Worm (Caenorhabditis elegans) whole organism, early embryonic: ENCODE measurements around the gene Y9C9A.5.
A peak's percentile ranks its signal among the peaks of the same experiment; 100 is the strongest.

ENCODE experiments used
- B0310.2 ChIP-seq: sonication (generic microtip); optimal IDR thresholded peaks from 2 replicates; lab custom pipeline; 2016; ENCODE audit warnings: mild to moderate bottlenecking, missing genetic modification characterization, missing compliant biosample characterization
- F13C5.2 ChIP-seq: sonication (generic microtip); optimal IDR thresholded peaks from 2 replicates; lab custom pipeline; 2017; ENCODE audit warnings: mild to moderate bottlenecking, missing genetic modification characterization, inconsistent platforms, missing compliant biosample characterization
- aly-1 ChIP-seq: sonication (generic microtip); optimal IDR thresholded peaks from 2 replicates; lab custom pipeline; 2016; ENCODE audit warnings: missing genetic modification characterization, missing compliant biosample characterization
- ama-1 ChIP-seq: fragments of 150-350 bp; optimal IDR thresholded peaks from 2 replicates; lab custom pipeline; 2014
- ceh-13 ChIP-seq: fragments of 200-800 bp; sonication (Bioruptor generic); optimal IDR thresholded peaks from 2 replicates; lab custom pipeline; 2018; ENCODE audit warnings: mild to moderate bottlenecking, missing genetic modification characterization, missing compliant biosample characterization
- ceh-36 ChIP-seq: sonication (generic microtip); optimal IDR thresholded peaks from 2 replicates; lab custom pipeline; 2016; ENCODE audit warnings: missing genetic modification characterization, inconsistent platforms, missing compliant biosample characterization
- ets-7 ChIP-seq: sonication (generic microtip); optimal IDR thresholded peaks from 2 replicates; lab custom pipeline; 2016; ENCODE audit warnings: missing genotype, missing genetic modification characterization, missing compliant biosample characterization
- flt-1 ChIP-seq: fragments of 200-800 bp; sonication (Bioruptor generic); IDR thresholded peaks from 2 replicates; pipeline ENCODE4 v1.3.6; 2022; ENCODE audit warnings: missing genetic modification characterization, missing compliant biosample characterization
- hmbx-1 ChIP-seq: sonication (generic microtip); optimal IDR thresholded peaks from 2 replicates; lab custom pipeline; 2016; ENCODE audit warnings: mild to moderate bottlenecking, missing genetic modification characterization, missing compliant biosample characterization
- hmg-4 ChIP-seq: fragments of 200-800 bp; sonication (Bioruptor generic); optimal IDR thresholded peaks from 2 replicates; lab custom pipeline; 2018; ENCODE audit warnings: mild to moderate bottlenecking, missing genetic modification characterization, missing compliant biosample characterization
- hnd-1 ChIP-seq: sonication (generic microtip); optimal IDR thresholded peaks from 2 replicates; lab custom pipeline; 2016; ENCODE audit warnings: missing genetic modification characterization, missing compliant biosample characterization
- pes-1 ChIP-seq: fragments of 200-800 bp; sonication (Bioruptor generic); IDR thresholded peaks from 2 replicates; pipeline ENCODE4 v1.3.6; 2022; ENCODE audit warnings: missing genetic modification reagents, missing genetic modification characterization, missing compliant biosample characterization
- scrt-1 ChIP-seq: fragments of 200-800 bp; sonication (Bioruptor generic); IDR thresholded peaks from 2 replicates; pipeline ENCODE4 v1.3.6; 2022; ENCODE audit warnings: missing genetic modification characterization, missing compliant biosample characterization
- sea-1 ChIP-seq: fragments of 200-800 bp; sonication (Bioruptor generic); conservative IDR thresholded peaks from 2 replicates; pipeline ENCODE4 v1.3.6; 2022; ENCODE audit warnings: missing genetic modification characterization, missing compliant biosample characterization
- tbx-11 ChIP-seq: fragments of 200-800 bp; sonication (Bioruptor generic); IDR thresholded peaks from 2 replicates; pipeline ENCODE4 v1.3.6; 2022; ENCODE audit warnings: missing genetic modification characterization, missing compliant biosample characterization
- tbx-37 ChIP-seq: fragments of 200-800 bp; sonication (Bioruptor generic); conservative IDR thresholded peaks from 2 replicates; pipeline ENCODE4 v1.3.6; 2022; ENCODE audit warnings: missing genetic modification reagents, missing genetic modification characterization, missing compliant biosample characterization
- tra-4 ChIP-seq: sonication (generic microtip); optimal IDR thresholded peaks from 2 replicates; lab custom pipeline; 2017; ENCODE audit warnings: missing genetic modification characterization, missing compliant biosample characterization

Y9C9A.5 gene

ce11 chrIV:4930754-4931322 is 10.9 kb upstream of the Y9C9A.5 start:
- TF ChIP-seq sea-1 (GFP tag; lab: Robert Waterston, UW) (no peak), ceh-13 (peak; percentile 6), B0310.2 (tag; lab: Kevin White, UChicago) (no peak), F13C5.2 (tag; lab: Kevin White, UChicago) (no peak), ama-1 (lab: Kevin White, UChicago) (no peak), tbx-37 (GFP tag; lab: Robert Waterston, UW) (no peak), pes-1 (GFP tag; lab: Robert Waterston, UW) (peak; percentile 63; the same call in 1 of the 2 replicates), tra-4 (tag; lab: Kevin White, UChicago) (no peak), hmbx-1 (tag; lab: Kevin White, UChicago) (no peak), hnd-1 (tag; lab: Kevin White, UChicago) (no peak), hmg-4 (GFP tag; lab: Kevin White, UChicago) (no peak), scrt-1 (GFP tag; lab: Robert Waterston, UW) (no peak), tbx-11 (GFP tag; lab: Robert Waterston, UW) (0 out of 2 replicates have a peak, but pooled peaks have one; percentile 16), ets-7 (tag; lab: Kevin White, UChicago) (no peak), aly-1 (no peak), flt-1 (GFP tag; lab: Robert Waterston, UW) (peak; percentile 39; the same call in 1 of the 2 replicates), ceh-36 (tag; lab: Kevin White, UChicago) (no peak)

ce11 chrIV:4934103-4934502 is 7.7 kb upstream of the Y9C9A.5 start, which contains the start of gene str-153:
Gene str-153 (plus strand): TSS chrIV:4934403.
- TF ChIP-seq ama-1 (lab: Kevin White, UChicago) = no peak
- TF ChIP-seq ceh-36 (tag; lab: Kevin White, UChicago) = no peak

- TF ChIP-seq hnd-1 (tag; lab: Kevin White, UChicago) (no peak), hmbx-1 (tag; lab: Kevin White, UChicago) (no peak)
These were observed 4.1 kb upstream of the Y9C9A.5 start, which contains the start of gene fbxa-86 for ce11 chrIV:4937647-4938046. Gene fbxa-86 (minus strand): TSS chrIV:4938013.

DNA sequence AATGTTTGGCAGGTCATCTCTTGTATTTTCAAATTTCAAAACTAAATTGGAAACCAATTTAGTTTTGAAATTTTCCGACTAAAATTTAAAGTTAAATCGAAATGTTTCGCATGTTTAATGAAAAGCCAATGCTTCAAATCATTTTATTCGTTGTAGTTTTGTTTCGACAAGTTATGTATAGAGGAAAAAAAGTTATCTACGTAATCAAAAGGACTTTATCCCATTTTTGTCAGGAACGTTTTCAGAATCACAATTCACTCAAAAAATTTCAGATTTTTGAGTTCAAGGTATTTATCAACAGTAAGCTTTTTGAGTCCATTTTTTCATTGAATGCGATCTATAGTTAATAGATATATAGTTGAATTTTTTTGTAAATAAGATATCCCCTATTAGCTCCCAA is 3.1 kb upstream of the Y9C9A.5 start, which contains the start of gene str-168:
TSS of gene str-168 (plus strand) at position 301 of the 400 bp plus-strand sequence.
- TF ChIP-seq tbx-11 (GFP tag; lab: Robert Waterston, UW) (no peak), ama-1 (lab: Kevin White, UChicago) (no peak), scrt-1 (GFP tag; lab: Robert Waterston, UW) (no peak), aly-1 (no peak), ets-7 (tag; lab: Kevin White, UChicago) (no peak), tbx-37 (GFP tag; lab: Robert Waterston, UW) (no peak), sea-1 (GFP tag; lab: Robert Waterston, UW) (no peak), flt-1 (GFP tag; lab: Robert Waterston, UW) (no peak), B0310.2 (tag; lab: Kevin White, UChicago) (no peak), hmbx-1 (tag; lab: Kevin White, UChicago) (no peak)

DNA sequence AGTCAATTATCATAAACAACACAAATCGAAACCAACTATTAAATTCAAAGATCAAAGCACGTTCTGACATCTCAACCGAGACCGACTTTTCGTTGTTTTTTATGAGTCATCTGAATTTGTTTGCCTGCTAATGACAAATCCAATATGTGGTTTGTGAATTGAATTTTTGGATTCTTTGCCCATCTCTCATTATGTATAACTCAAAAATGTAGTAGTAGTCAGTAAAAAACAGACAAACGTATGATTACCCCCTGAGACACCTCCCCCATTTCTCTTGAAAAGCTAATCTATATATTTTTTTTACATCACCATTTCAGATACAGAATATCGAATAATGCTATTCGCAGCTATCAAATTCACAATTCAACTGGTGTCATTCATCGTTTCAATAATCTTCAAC is 4.0 kb downstream of the Y9C9A.5 start, which contains the start of gene str-169:
TSS of gene str-169 (plus strand) at position 301 of the 400 bp plus-strand sequence.
- no peak for TF ChIP-seq F13C5.2 (tag; lab: Kevin White, UChicago)
- no peak for TF ChIP-seq pes-1 (GFP tag; lab: Robert Waterston, UW)
- TF ChIP-seq ceh-36 (tag; lab: Kevin White, UChicago) = no peak
- no peak for TF ChIP-seq B0310.2 (tag; lab: Kevin White, UChicago)
- no peak for TF ChIP-seq ets-7 (tag; lab: Kevin White, UChicago)
- TF ChIP-seq flt-1 (GFP tag; lab: Robert Waterston, UW) = no peak
- no peak for TF ChIP-seq ama-1 (lab: Kevin White, UChicago)
- no peak for TF ChIP-seq tbx-11 (GFP tag; lab: Robert Waterston, UW)
- no peak for TF ChIP-seq ceh-13
- TF ChIP-seq hmg-4 (GFP tag; lab: Kevin White, UChicago) = no peak
- no peak for TF ChIP-seq sea-1 (GFP tag; lab: Robert Waterston, UW)
- TF ChIP-seq hmbx-1 (tag; lab: Kevin White, UChicago) = no peak
- no peak for TF ChIP-seq tra-4 (tag; lab: Kevin White, UChicago)
- TF ChIP-seq hnd-1 (tag; lab: Kevin White, UChicago) = no peak
- TF ChIP-seq aly-1 = no peak
- no peak for TF ChIP-seq scrt-1 (GFP tag; lab: Robert Waterston, UW)
- no peak for TF ChIP-seq tbx-37 (GFP tag; lab: Robert Waterston, UW)

ce11 chrIV:4949729-4950128 is 7.9 kb downstream of the Y9C9A.5 start:
- TF ChIP-seq flt-1 (GFP tag; lab: Robert Waterston, UW) = peak; percentile 77

- TF ChIP-seq tbx-11 (GFP tag; lab: Robert Waterston, UW) = no peak
These were observed 12.1 kb downstream of the Y9C9A.5 start, which contains the start of gene str-163 for ce11 chrIV:4953887-4954286. Gene str-163 (plus strand): TSS chrIV:4954187.

DNA sequence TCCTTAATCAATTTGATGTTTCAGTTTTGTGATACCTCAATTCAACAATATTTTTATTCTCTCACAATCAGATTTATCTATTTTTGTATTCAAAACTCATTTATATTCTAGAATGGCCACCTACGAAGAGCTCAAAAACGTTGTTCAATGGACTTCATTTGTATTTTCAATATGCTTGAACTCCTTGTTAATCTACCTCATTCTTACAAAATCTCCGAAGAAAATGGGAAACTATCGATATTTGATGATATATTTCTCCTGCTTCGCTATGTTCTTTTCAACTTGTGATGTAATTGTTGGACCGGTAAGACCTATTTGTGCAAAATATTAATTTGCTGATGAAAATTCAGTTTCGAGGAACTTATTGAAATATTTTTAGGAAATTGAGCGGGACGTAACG is 18.8 kb downstream of the Y9C9A.5 start, which contains the start of gene str-164:
TSS of gene str-164 (plus strand) at position 113 of the 400 bp plus-strand sequence.
- TF ChIP-seq aly-1 (no peak), ama-1 (lab: Kevin White, UChicago) (no peak), flt-1 (GFP tag; lab: Robert Waterston, UW) (no peak), F13C5.2 (tag; lab: Kevin White, UChicago) (no peak), B0310.2 (tag; lab: Kevin White, UChicago) (no peak), ceh-36 (tag; lab: Kevin White, UChicago) (no peak), sea-1 (GFP tag; lab: Robert Waterston, UW) (no peak), ets-7 (tag; lab: Kevin White, UChicago) (no peak), tbx-11 (GFP tag; lab: Robert Waterston, UW) (no peak), ceh-13 (no peak), scrt-1 (GFP tag; lab: Robert Waterston, UW) (no peak)
